Worm (Caenorhabditis elegans): ENCODE data around the gene alh-2.

- TF ChIP-seq dao-5 (tag; optimal IDR thresholded peaks at IDR 0.05) (no peak), W03F9.2 (tag; optimal IDR thresholded peaks at IDR 0.05) (no peak)
Measured at ce11 chrV:1607790-1608189, 36.2 kb upstream of the alh-2 start, which contains the start of gene nhr-178.
